Fruit fly (Drosophila melanogaster) whole organism, wandering third instar larva: Measurements from ENCODE around the gene CG43610.

Experiments
- Abd-B ChIP-seq: fragments of >200 bp; optimal IDR thresholded peaks from 2 replicates; lab custom pipeline; 2017; ENCODE audit warnings: missing biosample characterization, missing genetic modification characterization
- CG32264 ChIP-seq: fragments of 200-800 bp; sonication (Bioruptor generic); optimal IDR thresholded peaks from 2 replicates; lab custom pipeline; 2016; ENCODE audit warnings: missing biosample characterization, missing genetic modification characterization
- CrebA ChIP-seq: fragments of 200-800 bp; sonication (Bioruptor generic); optimal IDR thresholded peaks from 2 replicates; lab custom pipeline; 2016; ENCODE audit warnings: missing biosample characterization, mild to moderate bottlenecking, missing genetic modification characterization, borderline replicate concordance
- Dfd ChIP-seq: fragments of >200 bp; optimal IDR thresholded peaks from 2 replicates; lab custom pipeline; 2017; ENCODE audit warnings: missing biosample characterization, missing genetic modification characterization
- Dif ChIP-seq: fragments of 200-275, 200-300 bp; sonication (Bioruptor generic); optimal IDR thresholded peaks from 2 replicates; lab custom pipeline; 2018; ENCODE audit warnings: missing biosample characterization, missing genetic modification characterization; ENCODE audit not compliant: partially characterized antibody
- GATAd ChIP-seq: sonication (Bioruptor generic); optimal IDR thresholded peaks from 2 replicates; lab custom pipeline; 2016; ENCODE audit warnings: missing biosample characterization, missing genetic modification characterization
- HLH106 ChIP-seq: fragments of 200-800 bp; optimal IDR thresholded peaks from 3 replicates; lab custom pipeline; 2019; ENCODE audit warnings: missing biosample characterization, mild to moderate bottlenecking, missing genetic modification characterization, moderate library complexity
- Hnf4 ChIP-seq: fragments of 200-800 bp; sonication (Bioruptor generic); optimal IDR thresholded peaks from 2 replicates; lab custom pipeline; 2016; ENCODE audit warnings: missing biosample characterization, mild to moderate bottlenecking, missing genetic modification characterization
- Hr78 ChIP-seq: fragments of >200 bp; optimal IDR thresholded peaks from 2 replicates; lab custom pipeline; 2017; ENCODE audit warnings: missing biosample characterization, missing genetic modification characterization
- Hr83 ChIP-seq: fragments of 200-300 bp; sonication (Bioruptor generic); optimal IDR thresholded peaks from 2 replicates; lab custom pipeline; 2016; ENCODE audit warnings: missing biosample characterization, mild to moderate bottlenecking, missing genetic modification characterization, moderate library complexity; ENCODE audit not compliant: poor library complexity, severe bottlenecking
- Jra ChIP-seq: sonication (Bioruptor generic); optimal IDR thresholded peaks from 2 replicates; lab custom pipeline; 2016; ENCODE audit warnings: missing biosample characterization, missing genetic modification characterization
- Mio ChIP-seq: sonication (Bioruptor generic); optimal IDR thresholded peaks from 2 replicates; lab custom pipeline; 2016; ENCODE audit warnings: missing biosample characterization, missing genetic modification characterization
- Myc ChIP-seq: fragments of >200 bp; optimal IDR thresholded peaks from 2 replicates; lab custom pipeline; 2017
- N ChIP-seq: fragments of >200 bp; optimal IDR thresholded peaks from 2 replicates; lab custom pipeline; 2018; ENCODE audit warnings: missing biosample characterization, missing external identifiers, missing genetic modification characterization
- OdsH ChIP-seq: fragments of 200-800 bp; sonication (Bioruptor generic); optimal IDR thresholded peaks from 2 replicates; lab custom pipeline; 2016; ENCODE audit warnings: missing biosample characterization, mild to moderate bottlenecking, missing genetic modification characterization
- Rel ChIP-seq, 2 experiments: fragments of 200-800 bp; sonication (Bioruptor generic) in 1 of 2; optimal IDR thresholded peaks; 2 replicates in 1 of 2; 3 replicates in 1 of 2; lab custom pipeline; 2016 to 2019; ENCODE audit warnings: mild to moderate bottlenecking in 2 of 2, missing biosample characterization in 2 of 2, missing genetic modification characterization in 2 of 2, moderate library complexity in 1 of 2
- Sp1 ChIP-seq: fragments of 200-800 bp; sonication (Bioruptor generic); optimal IDR thresholded peaks from 3 replicates; lab custom pipeline; 2019; ENCODE audit warnings: missing biosample characterization, mild to moderate bottlenecking, missing genetic modification characterization, moderate library complexity
- Vsx2 ChIP-seq: fragments of 200-300, 225-300 bp; sonication (Bioruptor generic); optimal IDR thresholded peaks from 2 replicates; lab custom pipeline; 2018; ENCODE audit warnings: missing biosample characterization, missing genetic modification characterization; ENCODE audit not compliant: partially characterized antibody
- br ChIP-seq: fragments of 200-800 bp; sonication (Bioruptor generic); optimal IDR thresholded peaks from 2 replicates; lab custom pipeline; 2016; ENCODE audit warnings: missing biosample characterization, missing genetic modification characterization
- brk ChIP-seq: fragments of 200-800 bp; sonication (Bioruptor generic); optimal IDR thresholded peaks from 2 replicates; lab custom pipeline; 2016; ENCODE audit warnings: missing biosample characterization, mild to moderate bottlenecking, missing genetic modification characterization
- dl ChIP-seq, 2 experiments: fragments of 175-275, 200-275 bp in 1 of 2; fragments of 200-275 bp in 1 of 2; sonication (Bioruptor generic); optimal IDR thresholded peaks; lab custom pipeline; 2018; ENCODE audit warnings: mild to moderate bottlenecking in 2 of 2, missing biosample characterization in 2 of 2, missing genetic modification characterization in 2 of 2, moderate library complexity in 2 of 2; ENCODE audit not compliant: partially characterized antibody in 2 of 2, insufficient read depth in 1 of 2
- dsf ChIP-seq: sonication (Bioruptor generic); optimal IDR thresholded peaks from 2 replicates; lab custom pipeline; 2016; ENCODE audit warnings: missing biosample characterization, missing genetic modification characterization, borderline replicate concordance
- ey ChIP-seq: fragments of 200-800 bp; sonication (Bioruptor generic); optimal IDR thresholded peaks from 2 replicates; lab custom pipeline; 2016; ENCODE audit warnings: missing biosample characterization, missing genetic modification characterization
- foxo ChIP-seq, 2 experiments: fragments of 200-800 bp; sonication (Bioruptor generic); optimal IDR thresholded peaks; 2 replicates in 1 of 2; 3 replicates in 1 of 2; lab custom pipeline; 2016 to 2017; ENCODE audit warnings: missing biosample characterization in 2 of 2, missing genetic modification characterization in 2 of 2
- fru ChIP-seq: fragments of 200-800 bp; sonication (Bioruptor generic); optimal IDR thresholded peaks from 3 replicates; lab custom pipeline; 2016; ENCODE audit warnings: missing biosample characterization, mild to moderate bottlenecking, missing genetic modification characterization
- h ChIP-seq: fragments of 200-800 bp; sonication (Bioruptor generic); optimal IDR thresholded peaks from 3 replicates; lab custom pipeline; 2016; ENCODE audit warnings: missing biosample characterization, mild to moderate bottlenecking, missing genetic modification characterization
- jim ChIP-seq: fragments of 175-275, 200-325 bp; sonication (Bioruptor generic); optimal IDR thresholded peaks from 2 replicates; lab custom pipeline; 2016; ENCODE audit warnings: missing biosample characterization, mild to moderate bottlenecking, missing genetic modification characterization
- lola ChIP-seq: fragments of >200 bp; optimal IDR thresholded peaks from 2 replicates; lab custom pipeline; 2017; ENCODE audit warnings: missing biosample characterization, missing genetic modification characterization
- pan ChIP-seq: fragments of >200 bp; optimal IDR thresholded peaks from 2 replicates; lab custom pipeline; 2017
- psq ChIP-seq: fragments of 200-800 bp; sonication (Bioruptor generic); optimal IDR thresholded peaks from 3 replicates; lab custom pipeline; 2017; ENCODE audit warnings: missing biosample characterization, mild to moderate bottlenecking, missing genetic modification characterization, moderate library complexity
- rgr ChIP-seq: fragments of 200-800 bp; sonication (Bioruptor generic); optimal IDR thresholded peaks from 3 replicates; lab custom pipeline; 2016; ENCODE audit warnings: missing biosample characterization, mild to moderate bottlenecking, missing genetic modification characterization
- sage ChIP-seq: fragments of 200-800 bp; sonication (Bioruptor generic); optimal IDR thresholded peaks from 2 replicates; lab custom pipeline; 2016; ENCODE audit warnings: missing biosample characterization, mild to moderate bottlenecking, missing genetic modification characterization
- sv ChIP-seq: fragments of 200-800 bp; sonication (Bioruptor generic); optimal IDR thresholded peaks from 3 replicates; lab custom pipeline; 2016; ENCODE audit warnings: missing biosample characterization, missing genetic modification characterization
- tai ChIP-seq: sonication (Bioruptor generic); optimal IDR thresholded peaks from 2 replicates; lab custom pipeline; 2016; ENCODE audit warnings: missing biosample characterization, missing genetic modification characterization
- usp ChIP-seq: fragments of >200 bp; optimal IDR thresholded peaks from 2 replicates; lab custom pipeline; 2017; ENCODE audit warnings: missing biosample characterization, missing genetic modification characterization
- woc ChIP-seq: sonication (Bioruptor generic); optimal IDR thresholded peaks from 2 replicates; lab custom pipeline; 2016; ENCODE audit warnings: missing biosample characterization, mild to moderate bottlenecking, missing genetic modification characterization

The CG43610 gene

dm6 chr2L:6794956-6795522 lies 4.0 kb upstream of the CG43610 start:
- TF ChIP-seq foxo (GFP tag; optimal IDR thresholded peaks at IDR 0.05; lab: Kevin White, UChicago) (peak in 1 of 2 experiments; percentile 11), N (GFP tag; lab: Kevin White, UChicago) (no peak), woc (GFP tag; lab: Kevin White, UChicago) (peak; percentile 17)
- TF ChIP-seq, all 38 proteins: peak for 2

- peak; percentile 10 for TF ChIP-seq fru (GFP tag; lab: Kevin White, UChicago)
- no peak for TF ChIP-seq foxo (GFP tag; optimal IDR thresholded peaks at IDR 0.05; lab: Kevin White, UChicago)
- TF ChIP-seq OdsH (GFP tag; lab: Kevin White, UChicago): no peak
- no peak for TF ChIP-seq Dfd (GFP tag; lab: Kevin White, UChicago)
- TF ChIP-seq Rel (GFP tag; optimal IDR thresholded peaks at IDR 0.05; lab: Kevin White, UChicago): no peak
- TF ChIP-seq Rel (tag; optimal IDR thresholded peaks at IDR 0.05; lab: Kevin White, UChicago): no peak
- no peak for TF ChIP-seq lola
- no peak for TF ChIP-seq pan (lab: Kevin White, UChicago)
- no peak for TF ChIP-seq Dif
- TF ChIP-seq dl (GFP tag; optimal IDR thresholded peaks at IDR 0.05; lab: Kevin White, UChicago; ENCODE audit: insufficient read depth in 1 of 2, partially characterized antibody in 2 of 2): no peak
- no peak for TF ChIP-seq brk (GFP tag; lab: Kevin White, UChicago)
- no peak for TF ChIP-seq Hr78 (GFP tag; lab: Kevin White, UChicago)
- peak; percentile 85 for TF ChIP-seq Myc (lab: Kevin White, UChicago)
- peak; percentile 24 for TF ChIP-seq Hnf4
- TF ChIP-seq Mio (GFP tag; lab: Kevin White, UChicago): no peak
- TF ChIP-seq tai (GFP tag; lab: Kevin White, UChicago): peak; percentile 19
- TF ChIP-seq Hr83 (GFP tag; lab: Kevin White, UChicago): peak; percentile 6
- peak; percentile 38 for TF ChIP-seq sv (GFP tag; lab: Kevin White, UChicago)
- peak; percentile 8 for TF ChIP-seq rgr (GFP tag; lab: Kevin White, UChicago)
- no peak for TF ChIP-seq Jra
- TF ChIP-seq br (GFP tag; lab: Kevin White, UChicago): peak; percentile 20
- TF ChIP-seq CrebA (GFP tag; lab: Kevin White, UChicago): no peak
- no peak for TF ChIP-seq Abd-B
- no peak for TF ChIP-seq N (GFP tag; lab: Kevin White, UChicago)
- peak; percentile 16 for TF ChIP-seq h (GFP tag; lab: Kevin White, UChicago)
- TF ChIP-seq ey: peak; percentile 2
- no peak for TF ChIP-seq jim (GFP tag; lab: Kevin White, UChicago)
- TF ChIP-seq dsf (GFP tag; lab: Kevin White, UChicago): no peak
- no peak for TF ChIP-seq psq
- no peak for TF ChIP-seq Vsx2 (GFP tag; lab: Kevin White, UChicago)
- no peak for TF ChIP-seq GATAd (GFP tag; lab: Kevin White, UChicago)
- TF ChIP-seq sage (GFP tag; lab: Kevin White, UChicago): peak; percentile 35
- TF ChIP-seq Sp1: no peak
- peak; percentile 18 for TF ChIP-seq HLH106
- no peak for TF ChIP-seq usp (GFP tag; lab: Kevin White, UChicago)
- TF ChIP-seq CG32264: no peak
Observed at dm6 chr2L:6797408-6797807, 1.6 kb upstream of the CG43610 start.

- TF ChIP-seq Hnf4 (no peak), Abd-B (no peak)
Observed at dm6 chr2L:6799551-6799950, 555 bp downstream of the CG43610 start.

dm6 chr2L:6800794-6801193 lies 1.8 kb downstream of the CG43610 start, which contains the start of gene CG17376:
Gene CG17376 (minus strand): TSS chr2L:6800894.
- TF ChIP-seq ey (no peak), Vsx2 (GFP tag; lab: Kevin White, UChicago) (no peak), Abd-B (no peak), Dfd (GFP tag; lab: Kevin White, UChicago) (no peak), woc (GFP tag; lab: Kevin White, UChicago) (no peak), brk (GFP tag; lab: Kevin White, UChicago) (no peak), Dif (no peak), rgr (GFP tag; lab: Kevin White, UChicago) (no peak), CrebA (GFP tag; lab: Kevin White, UChicago) (no peak), lola (no peak), OdsH (GFP tag; lab: Kevin White, UChicago) (no peak), N (GFP tag; lab: Kevin White, UChicago) (no peak), psq (no peak), sv (GFP tag; lab: Kevin White, UChicago) (no peak), h (GFP tag; lab: Kevin White, UChicago) (no peak), Rel (GFP tag; optimal IDR thresholded peaks at IDR 0.05; lab: Kevin White, UChicago) (no peak), Rel (tag; optimal IDR thresholded peaks at IDR 0.05; lab: Kevin White, UChicago) (no peak), br (GFP tag; lab: Kevin White, UChicago) (no peak)
